Worm (Caenorhabditis elegans) whole organism, late embryonic: ENCODE measurements around the gene inx-2.
A peak's percentile ranks its signal among the peaks of the same experiment; 100 is the strongest.

ENCODE experiments used
- C38D4.7 ChIP-seq: fragments of 200-800 bp; sonication (Bioruptor generic); optimal IDR thresholded peaks from 2 replicates; lab custom pipeline; 2018; ENCODE audit warnings: mild to moderate bottlenecking, missing genetic modification characterization, moderate library complexity, missing compliant biosample characterization
- K02D7.2 ChIP-seq: sonication (generic microtip); optimal IDR thresholded peaks from 2 replicates; lab custom pipeline; 2017; ENCODE audit warnings: mild to moderate bottlenecking, missing genetic modification characterization, missing compliant biosample characterization
- T23F11.4 ChIP-seq: fragments of 200-800 bp; sonication (Bioruptor generic); optimal IDR thresholded peaks from 2 replicates; lab custom pipeline; 2018; ENCODE audit warnings: mild to moderate bottlenecking, missing genetic modification characterization, missing compliant biosample characterization
- Y22D7AL.16 ChIP-seq: sonication (generic microtip); optimal IDR thresholded peaks from 2 replicates; lab custom pipeline; 2016; ENCODE audit warnings: missing genetic modification characterization, missing compliant biosample characterization
- ceh-14 ChIP-seq: sonication (generic microtip); optimal IDR thresholded peaks from 2 replicates; lab custom pipeline; 2016; ENCODE audit warnings: missing genotype, missing genetic modification characterization, missing compliant biosample characterization
- ceh-2 ChIP-seq: sonication (generic microtip); optimal IDR thresholded peaks from 2 replicates; lab custom pipeline; 2016; ENCODE audit warnings: missing genotype, missing genetic modification characterization, missing compliant biosample characterization
- ceh-22 ChIP-seq: sonication (generic microtip); optimal IDR thresholded peaks from 2 replicates; lab custom pipeline; 2017; ENCODE audit warnings: missing biosample characterization, missing genetic modification characterization
- ceh-31 ChIP-seq: sonication (generic microtip); optimal IDR thresholded peaks from 2 replicates; lab custom pipeline; 2016; ENCODE audit warnings: missing genetic modification characterization, missing compliant biosample characterization
- ceh-34 ChIP-seq: sonication (generic microtip); optimal IDR thresholded peaks from 2 replicates; lab custom pipeline; 2016; ENCODE audit warnings: mild to moderate bottlenecking, missing genetic modification characterization, missing compliant biosample characterization
- ceh-48 ChIP-seq: sonication (generic microtip); optimal IDR thresholded peaks from 2 replicates; lab custom pipeline; 2016; ENCODE audit warnings: missing genetic modification characterization, inconsistent platforms, missing compliant biosample characterization
- dmd-4 ChIP-seq: sonication (generic microtip); optimal IDR thresholded peaks from 2 replicates; lab custom pipeline; 2016; ENCODE audit warnings: borderline replicate concordance, missing genetic modification characterization, missing compliant biosample characterization
- elt-2 ChIP-seq: sonication (generic microtip); optimal IDR thresholded peaks from 2 replicates; lab custom pipeline; 2016; ENCODE audit warnings: missing genetic modification reagents, missing genetic modification characterization, missing compliant biosample characterization
- elt-4 ChIP-seq: sonication (generic microtip); optimal IDR thresholded peaks from 2 replicates; lab custom pipeline; 2016; ENCODE audit warnings: missing genetic modification characterization, missing compliant biosample characterization
- eyg-1 ChIP-seq: sonication (generic microtip); optimal IDR thresholded peaks from 2 replicates; lab custom pipeline; 2016; ENCODE audit warnings: missing genotype, missing genetic modification characterization, missing compliant biosample characterization
- gmeb-2 ChIP-seq: sonication (generic microtip); optimal IDR thresholded peaks from 2 replicates; lab custom pipeline; 2016; ENCODE audit warnings: missing genetic modification characterization, inconsistent platforms, missing compliant biosample characterization
- hlh-13 ChIP-seq: fragments of 200-800 bp; sonication (Bioruptor generic); optimal IDR thresholded peaks from 2 replicates; lab custom pipeline; 2018; ENCODE audit warnings: mild to moderate bottlenecking, missing genetic modification characterization, missing compliant biosample characterization
- hlh-15 ChIP-seq: sonication (generic microtip); optimal IDR thresholded peaks from 2 replicates; lab custom pipeline; 2016; ENCODE audit warnings: missing genetic modification characterization, missing compliant biosample characterization
- hlh-30 ChIP-seq: sonication (generic microtip); optimal IDR thresholded peaks from 2 replicates; lab custom pipeline; 2017; ENCODE audit warnings: antibody characterized with exemption, missing genetic modification characterization, missing compliant biosample characterization; ENCODE audit not compliant: insufficient read depth
- hlh-6 ChIP-seq: sonication (generic microtip); optimal IDR thresholded peaks from 2 replicates; lab custom pipeline; 2016; ENCODE audit warnings: missing genotype, missing genetic modification characterization, missing compliant biosample characterization
- lin-11 ChIP-seq: fragments of 200-800 bp; sonication (Bioruptor generic); optimal IDR thresholded peaks from 2 replicates; lab custom pipeline; 2018; ENCODE audit warnings: mild to moderate bottlenecking, missing genetic modification characterization, missing compliant biosample characterization
- mec-3 ChIP-seq: sonication (generic microtip); optimal IDR thresholded peaks from 2 replicates; lab custom pipeline; 2016; ENCODE audit warnings: borderline replicate concordance, missing genetic modification characterization, missing compliant biosample characterization
- nfya-1 ChIP-seq: sonication (generic microtip); optimal IDR thresholded peaks from 2 replicates; lab custom pipeline; 2017; ENCODE audit warnings: missing genetic modification characterization, mild to moderate bottlenecking, missing compliant biosample characterization, antibody characterized with exemption, moderate library complexity
- nhr-11 ChIP-seq: fragments of 150-350 bp; optimal IDR thresholded peaks from 2 replicates; lab custom pipeline; 2014; ENCODE audit warnings: missing biosample characterization, missing genetic modification characterization
- npax-4 ChIP-seq: sonication (generic microtip); optimal IDR thresholded peaks from 2 replicates; lab custom pipeline; 2016; ENCODE audit warnings: missing genetic modification characterization, missing compliant biosample characterization
- odd-2 ChIP-seq: sonication (generic microtip); optimal IDR thresholded peaks from 2 replicates; lab custom pipeline; 2017; ENCODE audit warnings: antibody characterized with exemption, mild to moderate bottlenecking, missing genetic modification characterization, missing compliant biosample characterization
- pag-3 ChIP-seq: sonication (generic microtip); optimal IDR thresholded peaks from 2 replicates; lab custom pipeline; 2016; ENCODE audit warnings: missing compliant biosample characterization, missing genetic modification characterization, borderline replicate concordance
- pax-1 ChIP-seq: fragments of 150-350 bp; optimal IDR thresholded peaks from 2 replicates; lab custom pipeline; 2014; ENCODE audit warnings: missing biosample characterization, missing genetic modification characterization
- pha-4 ChIP-seq: fragments of 150-350 bp; optimal IDR thresholded peaks from 2 replicates; lab custom pipeline; 2018; ENCODE audit warnings: missing biosample characterization, missing genetic modification reagents, missing genetic modification characterization
- sdc-2 ChIP-seq: sonication (generic microtip); optimal IDR thresholded peaks from 2 replicates; lab custom pipeline; 2016; ENCODE audit warnings: missing genotype, missing genetic modification characterization, missing compliant biosample characterization
- sox-2 ChIP-seq: fragments of 200-800 bp; sonication (Bioruptor generic); IDR thresholded peaks from 2 replicates; pipeline ENCODE4 v1.3.6; 2022; ENCODE audit warnings: missing genetic modification reagents, missing genetic modification characterization, missing compliant biosample characterization
- sox-4 ChIP-seq: sonication (generic microtip); optimal IDR thresholded peaks from 2 replicates; lab custom pipeline; 2017; ENCODE audit warnings: mild to moderate bottlenecking, missing genetic modification characterization, inconsistent platforms, missing compliant biosample characterization
- syd-9 ChIP-seq: sonication (generic microtip); optimal IDR thresholded peaks from 2 replicates; lab custom pipeline; 2016; ENCODE audit warnings: mild to moderate bottlenecking, missing genetic modification characterization, moderate library complexity, missing compliant biosample characterization
- tbx-2 ChIP-seq: sonication (generic microtip); optimal IDR thresholded peaks from 2 replicates; lab custom pipeline; 2016; ENCODE audit warnings: missing genetic modification characterization, missing compliant biosample characterization
- tbx-7 ChIP-seq: sonication (generic microtip); optimal IDR thresholded peaks from 2 replicates; lab custom pipeline; 2016; ENCODE audit warnings: missing genotype, missing genetic modification characterization, missing compliant biosample characterization
- unc-3 ChIP-seq, 2 experiments: fragments of 200-800 bp in 1 of 2; sonication (Bioruptor generic) in 1 of 2; sonication (generic microtip) in 1 of 2; conservative IDR thresholded peaks in 1 of 2; optimal IDR thresholded peaks in 1 of 2; 2 replicates each; pipeline versions ENCODE4 v1.3.6 to Lab custom; 2016 to 2022; ENCODE audit warnings: missing compliant biosample characterization in 2 of 2, missing genetic modification characterization in 2 of 2, missing genetic modification reagents in 1 of 2
- unc-42 ChIP-seq: sonication (generic microtip); optimal IDR thresholded peaks from 2 replicates; lab custom pipeline; 2016; ENCODE audit warnings: missing genotype, missing genetic modification characterization, missing compliant biosample characterization
- unc-55 ChIP-seq: sonication (generic microtip); optimal IDR thresholded peaks from 2 replicates; lab custom pipeline; 2017; ENCODE audit warnings: missing biosample characterization, missing genetic modification reagents, missing genetic modification characterization
- unc-86 ChIP-seq: sonication (generic microtip); optimal IDR thresholded peaks from 2 replicates; lab custom pipeline; 2016; ENCODE audit warnings: missing genetic modification characterization, missing compliant biosample characterization
- ztf-16 ChIP-seq: sonication (generic microtip); optimal IDR thresholded peaks from 2 replicates; lab custom pipeline; 2017; ENCODE audit warnings: missing genetic modification characterization, missing compliant biosample characterization

The inx-2 gene

ce11 chrX:11296683-11297365, at the start of gene inx-2:
TSS of gene inx-2 (minus strand) at chrX:11296733.
- TF ChIP-seq nfya-1 (no peak), K02D7.2 (tag; lab: Kevin White, UChicago) (no peak), ceh-31 (tag; lab: Kevin White, UChicago) (peak; percentile 36), sdc-2 (tag; lab: Kevin White, UChicago) (peak; percentile 50), mec-3 (tag; lab: Kevin White, UChicago) (no peak), hlh-30 (tag; lab: Kevin White, UChicago) (peak; percentile 36), ceh-34 (tag; lab: Kevin White, UChicago) (peak; percentile 19), sox-2 (GFP tag; lab: Robert Waterston, UW) (no peak), tbx-7 (no peak), eyg-1 (tag; lab: Kevin White, UChicago) (no peak), syd-9 (tag; lab: Kevin White, UChicago) (no peak), pax-1 (tag; lab: Kevin White, UChicago) (peak; percentile 48), elt-2 (peak; percentile 44), tbx-2 (tag; lab: Kevin White, UChicago) (peak; percentile 63)

- no peak for TF ChIP-seq C38D4.7 (GFP tag; lab: Kevin White, UChicago)
- TF ChIP-seq Y22D7AL.16, result no peak
- TF ChIP-seq elt-4 (tag; lab: Kevin White, UChicago), result no peak
- TF ChIP-seq ceh-22 (tag; lab: Kevin White, UChicago), result no peak
- TF ChIP-seq mec-3 (tag; lab: Kevin White, UChicago), result no peak
- no peak for TF ChIP-seq unc-3 (GFP tag; conservative IDR thresholded peaks at IDR 0.05; lab: Robert Waterston, UW)
- no peak for TF ChIP-seq unc-3 (tag; optimal IDR thresholded peaks at IDR 0.05; lab: Kevin White, UChicago)
- no peak for TF ChIP-seq dmd-4 (tag; lab: Kevin White, UChicago)
- TF ChIP-seq elt-2, result no peak
- TF ChIP-seq lin-11 (tag; lab: Kevin White, UChicago), result no peak
- TF ChIP-seq odd-2 (tag; lab: Kevin White, UChicago), result no peak
- no peak for TF ChIP-seq sox-4 (tag; lab: Kevin White, UChicago)
- TF ChIP-seq unc-55, result no peak
- TF ChIP-seq gmeb-2 (tag; lab: Kevin White, UChicago), result no peak
Measured at ce11 chrX:11346155-11346554, 49.6 kb upstream of the inx-2 start, which contains the start of gene oct-2. TSS of gene oct-2 (plus strand) at chrX:11346455.

- TF ChIP-seq odd-2 (tag; lab: Kevin White, UChicago) (no peak), unc-42 (tag; lab: Kevin White, UChicago) (peak; percentile 71), mec-3 (tag; lab: Kevin White, UChicago) (no peak)
Measured at ce11 chrX:11345471-11345870, 48.9 kb upstream of the inx-2 start.

- no peak for TF ChIP-seq ceh-14 (tag; lab: Kevin White, UChicago)
- no peak for TF ChIP-seq ztf-16 (tag; lab: Kevin White, UChicago)
- no peak for TF ChIP-seq ceh-2 (tag; lab: Kevin White, UChicago)
- TF ChIP-seq K02D7.2 (tag; lab: Kevin White, UChicago), result no peak
- no peak for TF ChIP-seq hlh-15 (tag; lab: Kevin White, UChicago)
- no peak for TF ChIP-seq hlh-13 (GFP tag; lab: Kevin White, UChicago)
- TF ChIP-seq T23F11.4 (GFP tag; lab: Kevin White, UChicago), result no peak
- no peak for TF ChIP-seq npax-4 (tag; lab: Kevin White, UChicago)
- TF ChIP-seq ceh-48, result no peak
- TF ChIP-seq unc-86 (tag; lab: Kevin White, UChicago), result no peak
- TF ChIP-seq nfya-1, result no peak
- no peak for TF ChIP-seq syd-9 (tag; lab: Kevin White, UChicago)
- no peak for TF ChIP-seq ceh-34 (tag; lab: Kevin White, UChicago)
- TF ChIP-seq odd-2 (tag; lab: Kevin White, UChicago), result no peak
- TF ChIP-seq nhr-11 (tag; lab: Kevin White, UChicago), result no peak
- TF ChIP-seq hlh-6 (tag; lab: Kevin White, UChicago), result no peak
- TF ChIP-seq ceh-31 (tag; lab: Kevin White, UChicago), result no peak
- no peak for TF ChIP-seq pha-4
- TF ChIP-seq C38D4.7 (GFP tag; lab: Kevin White, UChicago), result no peak
- no peak for TF ChIP-seq pag-3 (tag; lab: Kevin White, UChicago)
- TF ChIP-seq, all 69 proteins: peak for 0
Measured at ce11 chrX:11344899-11345298, 48.4 kb upstream of the inx-2 start.
